Fruit fly (Drosophila melanogaster): Measurements from ENCODE around the gene fzy.

The fzy gene

DNA sequence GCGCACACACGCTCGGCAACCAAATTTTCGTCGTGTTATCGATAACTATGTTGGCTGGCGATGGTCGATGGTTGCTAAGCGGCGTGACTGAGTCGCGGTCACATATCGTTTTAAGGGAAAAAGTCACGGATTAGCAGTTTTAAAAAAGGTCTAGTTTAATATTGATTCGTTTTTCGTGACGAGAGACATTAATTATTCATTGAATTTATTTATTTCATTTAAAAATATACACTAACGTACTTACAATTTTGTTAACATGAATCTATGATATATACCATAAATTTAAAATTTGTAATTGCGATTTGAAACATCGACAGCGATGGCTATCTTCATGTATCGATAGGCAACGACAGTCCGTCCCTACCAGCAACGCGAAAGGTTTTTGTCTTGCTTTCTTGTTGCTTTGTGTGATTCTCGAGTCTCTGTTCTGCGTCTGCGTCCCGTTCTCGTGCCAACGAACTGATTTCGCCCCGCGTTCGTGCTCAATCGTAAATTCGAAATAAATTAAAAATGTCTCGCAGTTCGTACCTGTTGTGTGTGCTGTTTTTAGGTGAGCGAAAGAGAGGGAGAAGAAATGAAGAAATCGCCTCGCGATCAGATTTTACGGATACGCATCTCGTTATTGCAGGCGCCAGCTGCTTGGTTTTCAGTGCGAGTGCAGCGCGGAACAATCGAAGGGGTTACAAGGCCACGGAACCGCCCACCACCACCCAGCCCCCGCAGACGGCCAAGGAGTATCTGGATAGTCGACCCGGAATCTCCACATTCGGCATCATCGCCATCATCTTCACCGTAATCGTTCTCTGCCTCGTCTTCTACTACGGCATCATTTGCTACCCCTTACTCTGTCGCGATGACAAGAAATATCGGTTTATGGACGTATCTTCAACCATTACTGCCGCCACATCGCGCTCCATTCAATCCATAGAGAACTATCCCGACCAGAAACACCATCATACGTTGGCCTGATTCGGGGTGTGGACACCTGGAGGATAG, 42.1 kb downstream of the fzy start, which contains the start of the genes Hyls1, chif and CG4455:
Gene Hyls1, minus strand, starts transcription at position 44 of the 996 bp plus-strand sequence.
Gene chif, minus strand, starts transcription at position 44 of the 996 bp plus-strand sequence.
Gene CG4455, plus strand, starts transcription at position 350 of the 996 bp plus-strand sequence.
- TF ChIP-seq CG17801 (GFP tag; optimal IDR thresholded peaks at IDR 0.05; ENCODE audit: partially characterized antibody): peak; percentile 22

DNA sequence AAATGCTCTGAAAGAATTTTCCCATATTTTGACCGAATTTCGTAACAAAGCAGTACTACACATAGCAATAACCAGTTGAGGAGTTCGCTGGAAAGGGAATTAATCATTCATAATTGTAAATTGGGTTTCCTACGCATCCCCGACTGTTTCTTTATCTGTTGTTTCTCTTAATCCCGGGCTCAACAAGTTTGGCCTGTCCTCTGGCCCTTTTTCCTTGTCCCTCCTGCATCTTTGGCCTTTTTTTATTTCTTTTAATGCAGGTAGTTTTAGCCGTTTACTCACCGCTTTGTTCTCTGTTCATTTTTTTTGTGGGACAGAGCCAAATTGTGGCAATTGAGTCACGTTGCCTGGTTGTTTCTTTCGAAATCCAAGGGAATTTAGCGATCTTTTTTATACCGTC, 43.0 kb downstream of the fzy start:
- no peak for TF ChIP-seq CG17801 (GFP tag; optimal IDR thresholded peaks at IDR 0.05; ENCODE audit: partially characterized antibody)

DNA sequence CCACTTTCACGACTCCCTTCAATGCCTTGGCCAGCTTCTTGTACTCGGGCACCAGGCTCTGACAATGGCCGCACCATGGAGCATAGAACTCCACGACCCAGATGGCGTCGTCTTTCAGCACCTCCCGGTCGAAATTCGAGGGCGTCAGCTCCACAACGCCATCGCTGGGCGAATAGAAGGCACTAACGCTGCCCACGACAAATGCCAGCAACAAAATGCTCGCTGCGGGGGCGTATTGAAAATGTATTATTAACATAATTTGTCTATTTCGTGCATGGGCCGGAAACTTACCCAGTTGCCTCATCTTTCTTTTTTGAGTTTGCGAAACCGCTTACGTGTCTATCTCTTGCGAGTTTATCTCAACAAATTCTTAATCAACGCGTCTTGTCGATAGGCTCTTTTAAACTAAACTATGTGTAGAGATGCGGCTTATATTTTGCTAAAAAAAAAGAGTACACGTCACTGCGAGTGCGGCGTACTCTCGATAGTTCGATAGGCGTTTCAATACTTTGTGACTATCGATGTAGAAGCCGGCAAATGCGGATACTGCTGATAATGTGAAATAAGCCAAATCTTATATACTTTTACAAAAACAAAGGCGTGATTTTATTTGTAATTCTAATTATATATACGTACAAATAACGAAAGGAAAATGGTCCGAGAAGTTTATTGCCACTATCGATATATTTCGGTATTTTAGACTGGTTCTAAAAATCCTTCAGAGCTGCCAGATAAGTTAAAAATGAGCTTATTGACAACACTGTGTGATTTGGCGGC, 45.7 kb downstream of the fzy start, which contains the start of gene CaBP1:
Gene CaBP1, minus strand, starts transcription at position 487 of the 777 bp plus-strand sequence.
- peak; percentile 9 for TF ChIP-seq CG17801 (GFP tag; optimal IDR thresholded peaks at IDR 0.05; ENCODE audit: partially characterized antibody)

DNA sequence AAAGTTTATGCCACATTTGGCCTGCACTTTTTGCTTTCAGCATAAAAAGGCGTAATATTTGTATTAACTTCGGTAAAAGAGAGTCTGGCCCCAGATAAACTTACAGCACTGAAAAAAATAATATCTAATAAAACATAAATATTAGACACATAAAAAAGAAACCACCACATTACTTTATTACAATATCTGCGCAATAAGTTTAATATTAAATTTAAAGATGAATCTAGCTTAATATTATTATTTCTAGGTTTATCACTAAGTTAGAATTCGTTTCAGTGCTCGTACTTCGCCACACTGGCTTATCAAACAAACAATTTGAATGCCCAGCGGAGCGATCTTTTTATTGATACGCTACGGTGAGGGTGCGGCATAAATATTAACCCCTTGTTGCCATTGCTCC, 47.1 kb downstream of the fzy start:
- TF ChIP-seq CG17801 (GFP tag; optimal IDR thresholded peaks at IDR 0.05; ENCODE audit: partially characterized antibody): no peak

All from ovary, adult (tissue).